Worm (Caenorhabditis elegans) whole organism, L4 larva: ENCODE results near the gene srx-19.

Experiments
- F26F4.8 ChIP-seq: fragments of 200-800 bp; sonication (Bioruptor generic); conservative IDR thresholded peaks from 2 replicates; pipeline ENCODE4 v1.3.6; 2022; ENCODE audit warnings: missing genetic modification characterization, missing compliant biosample characterization
- R02D3.7 ChIP-seq: fragments of 150-350 bp; sonication (generic microtip); optimal IDR thresholded peaks from 3 replicates; lab custom pipeline; 2014; ENCODE audit warnings: missing biosample characterization, missing genetic modification characterization
- Y5F2A.4 ChIP-seq: fragments of 200-800 bp; sonication (Bioruptor generic); optimal IDR thresholded peaks from 2 replicates; lab custom pipeline; 2018; ENCODE audit warnings: mild to moderate bottlenecking, missing genetic modification characterization, missing compliant biosample characterization
- Y75B8A.6 ChIP-seq: fragments of 200-800 bp; sonication (Bioruptor generic); IDR thresholded peaks from 2 replicates; pipeline ENCODE4 v1.3.6; 2022; ENCODE audit warnings: missing genetic modification reagents, missing genetic modification characterization, missing compliant biosample characterization
- ZK337.2 ChIP-seq: fragments of 200-800 bp; sonication (Bioruptor generic); IDR thresholded peaks from 2 replicates; pipeline ENCODE4 v1.3.6; 2022; ENCODE audit warnings: missing genetic modification reagents, missing genetic modification characterization, missing compliant biosample characterization
- aha-1 ChIP-seq: fragments of 150-350 bp; peaks from one replicate; lab custom pipeline; 2014; ENCODE audit warnings: missing biosample characterization, missing genetic modification characterization
- ama-1 ChIP-seq: fragments of 150-350 bp; optimal IDR thresholded peaks from 2 replicates; lab custom pipeline; 2014; ENCODE audit warnings: inconsistent platforms, mixed read lengths
- arid-1 ChIP-seq: fragments of 200-800 bp; sonication (Bioruptor generic); conservative IDR thresholded peaks from 2 replicates; pipeline ENCODE4 v1.3.6; 2022; ENCODE audit warnings: missing genetic modification reagents, missing genetic modification characterization, missing compliant biosample characterization
- ceh-32 ChIP-seq: sonication (generic microtip); optimal IDR thresholded peaks from 2 replicates; lab custom pipeline; 2016; ENCODE audit warnings: mild to moderate bottlenecking, missing genetic modification characterization, missing compliant biosample characterization; ENCODE audit not compliant: poor library complexity
- ceh-44 ChIP-seq: fragments of 200-800 bp; sonication (Bioruptor generic); IDR thresholded peaks from 2 replicates; pipeline ENCODE4 v1.3.6; 2022; ENCODE audit warnings: missing genetic modification reagents, missing genetic modification characterization, missing compliant biosample characterization
- ceh-82 ChIP-seq: sonication (generic microtip); optimal IDR thresholded peaks from 2 replicates; lab custom pipeline; 2017; ENCODE audit warnings: missing biosample characterization, missing genetic modification characterization
- daf-19 ChIP-seq: fragments of 200-800 bp; sonication (Bioruptor generic); conservative IDR thresholded peaks from 2 replicates; pipeline ENCODE4 v1.3.6; 2022; ENCODE audit warnings: missing genetic modification characterization, missing compliant biosample characterization
- daf-8 ChIP-seq: fragments of 200-800 bp; sonication (Bioruptor generic); IDR thresholded peaks from 2 replicates; pipeline ENCODE4 v1.3.6; 2022; ENCODE audit warnings: missing genetic modification characterization, missing compliant biosample characterization
- dmd-8 ChIP-seq: fragments of 200-800 bp; sonication (Bioruptor generic); IDR thresholded peaks from 2 replicates; pipeline ENCODE4 v1.3.6; 2022; ENCODE audit warnings: missing genetic modification characterization, missing compliant biosample characterization
- hif-1 ChIP-seq, 2 experiments: sonication (generic microtip); optimal IDR thresholded peaks; 2 replicates each; lab custom pipeline; 2016 to 2017; ENCODE audit warnings: missing compliant biosample characterization in 2 of 2, missing genetic modification characterization in 2 of 2, missing genetic modification reagents in 2 of 2, missing genotype in 2 of 2, mild to moderate bottlenecking in 1 of 2
- hmg-1.1 ChIP-seq: fragments of 200-800 bp; sonication (Bioruptor generic); IDR thresholded peaks from 2 replicates; pipeline ENCODE4 v1.3.6; 2022; ENCODE audit warnings: missing genetic modification reagents, missing genetic modification characterization, missing compliant biosample characterization
- lim-7 ChIP-seq: fragments of 200-800 bp; sonication (Bioruptor generic); IDR thresholded peaks from 2 replicates; pipeline ENCODE4 v1.3.6; 2022; ENCODE audit warnings: missing genetic modification characterization, missing compliant biosample characterization
- lin-13 ChIP-seq: fragments of 150-350 bp; optimal IDR thresholded peaks from 2 replicates; lab custom pipeline; 2014; ENCODE audit warnings: missing biosample characterization, missing genetic modification reagents, missing genetic modification characterization
- lin-29 ChIP-seq: fragments of 200-800 bp; sonication (Bioruptor generic); IDR thresholded peaks from 2 replicates; pipeline ENCODE4 v1.3.6; 2022; ENCODE audit warnings: missing genetic modification reagents, missing genetic modification characterization, missing compliant biosample characterization
- lin-38 ChIP-seq: fragments of 200-800 bp; sonication (Bioruptor generic); IDR thresholded peaks from 2 replicates; pipeline ENCODE4 v1.3.6; 2022; ENCODE audit warnings: missing genetic modification reagents, missing genetic modification characterization, missing compliant biosample characterization
- madf-5 ChIP-seq, 2 experiments: fragments of 200-800 bp; sonication (Bioruptor generic); IDR thresholded peaks; 2 replicates each; pipeline ENCODE4 v1.3.6; 2022; ENCODE audit warnings: missing compliant biosample characterization in 2 of 2, missing genetic modification characterization in 2 of 2
- mdt-29 ChIP-seq: fragments of 200-800 bp; sonication (Bioruptor generic); IDR thresholded peaks from 2 replicates; pipeline ENCODE4 v1.3.6; 2022; ENCODE audit warnings: missing genetic modification reagents, missing genetic modification characterization, missing compliant biosample characterization
- mep-1 ChIP-seq: fragments of 150-350 bp; sonication (generic microtip); optimal IDR thresholded peaks from 3 replicates; lab custom pipeline; 2014; ENCODE audit warnings: missing biosample characterization, missing genetic modification characterization
- mxl-2 ChIP-seq: fragments of 200-800 bp; sonication (Bioruptor generic); conservative IDR thresholded peaks from 2 replicates; pipeline ENCODE4 v1.3.6; 2022; ENCODE audit warnings: missing genetic modification reagents, missing genetic modification characterization, missing compliant biosample characterization
- mxl-3 ChIP-seq: fragments of 200-800 bp; sonication (Bioruptor generic); optimal IDR thresholded peaks from 2 replicates; lab custom pipeline; 2018; ENCODE audit warnings: mild to moderate bottlenecking, missing genetic modification characterization, missing compliant biosample characterization
- nhr-10 ChIP-seq: fragments of 150-350 bp; optimal IDR thresholded peaks from 2 replicates; lab custom pipeline; 2014; ENCODE audit warnings: missing biosample characterization, missing genetic modification characterization
- nhr-25 ChIP-seq: sonication (generic microtip); optimal IDR thresholded peaks from 2 replicates; lab custom pipeline; 2017; ENCODE audit warnings: missing genetic modification characterization, mild to moderate bottlenecking, missing compliant biosample characterization, antibody characterized with exemption, moderate library complexity, borderline replicate concordance; ENCODE audit not compliant: insufficient read depth
- nhr-76 ChIP-seq: fragments of 150-350 bp; optimal IDR thresholded peaks from 2 replicates; lab custom pipeline; 2014; ENCODE audit warnings: missing biosample characterization, missing genetic modification characterization
- sdz-12 ChIP-seq: fragments of 200-800 bp; sonication (Bioruptor generic); optimal IDR thresholded peaks from 2 replicates; lab custom pipeline; 2018; ENCODE audit warnings: mild to moderate bottlenecking, missing genetic modification characterization, missing compliant biosample characterization
- skn-1 ChIP-seq: fragments of 150-350 bp; optimal IDR thresholded peaks from 2 replicates; lab custom pipeline; 2014; ENCODE audit warnings: missing biosample characterization, missing genetic modification characterization
- snpc-1.2 ChIP-seq: fragments of 200-800 bp; sonication (Bioruptor generic); IDR thresholded peaks from 2 replicates; pipeline ENCODE4 v1.3.6; 2022; ENCODE audit warnings: missing genetic modification reagents, missing genetic modification characterization, missing compliant biosample characterization
- spr-1 ChIP-seq: sonication (generic microtip); optimal IDR thresholded peaks from 2 replicates; lab custom pipeline; 2016; ENCODE audit warnings: mild to moderate bottlenecking, missing genetic modification characterization, missing compliant biosample characterization
- tag-97 ChIP-seq: fragments of 200-800 bp; sonication (Bioruptor generic); IDR thresholded peaks from 2 replicates; pipeline ENCODE4 v1.3.6; 2022; ENCODE audit warnings: missing genetic modification characterization, missing compliant biosample characterization
- tra-1 ChIP-seq: fragments of 200-800 bp; sonication (Bioruptor generic); IDR thresholded peaks from 2 replicates; pipeline ENCODE4 v1.3.6; 2022; ENCODE audit warnings: missing genetic modification reagents, missing genetic modification characterization, missing compliant biosample characterization
- unc-130 ChIP-seq: sonication (generic microtip); optimal IDR thresholded peaks from 2 replicates; lab custom pipeline; 2016; ENCODE audit warnings: missing genetic modification reagents, missing genetic modification characterization, missing compliant biosample characterization
- unc-39 ChIP-seq: sonication (generic microtip); optimal IDR thresholded peaks from 2 replicates; lab custom pipeline; 2017; ENCODE audit warnings: missing biosample characterization, missing genetic modification characterization
- unc-62 ChIP-seq, 3 experiments: fragments of 150-350 bp in 1 of 3; sonication (generic microtip); optimal IDR thresholded peaks in 2 of 3; peaks in 1 of 3; 1 replicate in 1 of 3; 2 replicates in 2 of 3; lab custom pipeline; 2014 to 2017; ENCODE audit warnings: missing biosample characterization in 3 of 3, missing genetic modification characterization in 3 of 3, missing genetic modification reagents in 3 of 3, missing genotype in 1 of 3
- zfp-2 ChIP-seq: sonication (generic microtip); optimal IDR thresholded peaks from 2 replicates; lab custom pipeline; 2016; ENCODE audit warnings: mild to moderate bottlenecking, missing genetic modification characterization, missing compliant biosample characterization
- zfp-3 ChIP-seq: fragments of 200-800 bp; sonication (Bioruptor generic); conservative IDR thresholded peaks from 2 replicates; pipeline ENCODE4 v1.3.6; 2022; ENCODE audit warnings: missing genetic modification reagents, missing genetic modification characterization, missing compliant biosample characterization
- zip-11 ChIP-seq: fragments of 200-800 bp; sonication (Bioruptor generic); IDR thresholded peaks from 2 replicates; pipeline ENCODE4 v1.3.6; 2022; ENCODE audit warnings: missing genetic modification characterization, missing compliant biosample characterization
- ztf-7 ChIP-seq: fragments of 150-350 bp; optimal IDR thresholded peaks from 2 replicates; lab custom pipeline; 2014; ENCODE audit warnings: missing biosample characterization, missing genetic modification characterization

The srx-19 gene

ce11 chrIV:6842470-6843008 is 30.5 kb upstream of the srx-19 start, which contains the start of gene lip-1:
lip-1 (plus strand) TSS chrIV:6842958.
- TF ChIP-seq snpc-1.2 (peak; percentile 68; the same call in 1 of the 2 replicates), lin-38 (GFP tag; lab: Robert Waterston, UW) (peak; percentile 21; the same call in 1 of the 2 replicates), ztf-7 (tag; lab: Kevin White, UChicago) (no peak), lin-13 (GFP tag; lab: Kevin White, UChicago) (no peak), unc-130 (GFP tag; lab: Kevin White, UChicago) (peak; percentile 25)

- peak in 1 of 2 experiments; percentile 68 for TF ChIP-seq unc-62 (GFP tag; optimal IDR thresholded peaks at IDR 0.05 in 1 of 2; lab: Kevin White, UChicago)
- TF ChIP-seq unc-62 (tag; optimal IDR thresholded peaks at IDR 0.05; lab: Kevin White, UChicago): no peak
- TF ChIP-seq nhr-25: no peak
- TF ChIP-seq, all 104 proteins: peak for 1
Measured at ce11 chrIV:6852727-6853126, 20.3 kb upstream of the srx-19 start.

- no peak for TF ChIP-seq hif-1 (tag; optimal IDR thresholded peaks at IDR 0.05; lab: Kevin White, UChicago)
- no peak for TF ChIP-seq skn-1 (tag; lab: Kevin White, UChicago)
Measured at ce11 chrIV:6859270-6859669, 13.8 kb upstream of the srx-19 start, which contains the start of gene R13H7.2. R13H7.2 (minus strand) TSS chrIV:6859370.

- TF ChIP-seq R02D3.7 (tag; lab: Kevin White, UChicago) (no peak), zfp-2 (no peak), hmg-1.1 (GFP tag; lab: Robert Waterston, UW) (no peak), ZK337.2 (GFP tag; lab: Robert Waterston, UW) (no peak), madf-5 (GFP tag; IDR thresholded peaks at IDR 0.05; lab: Robert Waterston, UW) (no peak), nhr-76 (tag; lab: Kevin White, UChicago) (no peak), ceh-32 (tag; lab: Kevin White, UChicago) (no peak), F26F4.8 (GFP tag; lab: Robert Waterston, UW) (no peak), ceh-44 (no peak), daf-19 (GFP tag; lab: Robert Waterston, UW) (no peak), tra-1 (GFP tag; lab: Robert Waterston, UW) (no peak), ceh-82 (tag; lab: Kevin White, UChicago) (no peak), nhr-10 (tag; lab: Kevin White, UChicago) (no peak), Y75B8A.6 (GFP tag; lab: Robert Waterston, UW) (no peak), mdt-29 (GFP tag; lab: Robert Waterston, UW) (no peak), mep-1 (tag; lab: Kevin White, UChicago) (no peak), tag-97 (GFP tag; lab: Robert Waterston, UW) (no peak), nhr-25 (no peak)
Measured at ce11 chrIV:6867791-6868190, 5.3 kb upstream of the srx-19 start, which contains the start of gene srx-20. srx-20 (plus strand) TSS chrIV:6868091.

- TF ChIP-seq daf-8 (GFP tag; lab: Robert Waterston, UW): no peak
- TF ChIP-seq unc-39 (tag; lab: Kevin White, UChicago): no peak
- no peak for TF ChIP-seq madf-5 (GFP tag; IDR thresholded peaks at IDR 0.05; lab: Robert Waterston, UW)
- TF ChIP-seq sdz-12 (GFP tag; lab: Kevin White, UChicago): no peak
- no peak for TF ChIP-seq dmd-8 (GFP tag; lab: Robert Waterston, UW)
- TF ChIP-seq daf-19 (GFP tag; lab: Robert Waterston, UW): no peak
- no peak for TF ChIP-seq ZK337.2 (GFP tag; lab: Robert Waterston, UW)
- no peak for TF ChIP-seq ceh-44
- TF ChIP-seq spr-1 (tag; lab: Kevin White, UChicago): no peak
- TF ChIP-seq lin-29: no peak
- no peak for TF ChIP-seq zfp-3 (GFP tag; lab: Robert Waterston, UW)
- TF ChIP-seq F26F4.8 (GFP tag; lab: Robert Waterston, UW): no peak
- TF ChIP-seq nhr-10 (tag; lab: Kevin White, UChicago): no peak
- TF ChIP-seq ama-1 (lab: Kevin White, UChicago): no peak
- TF ChIP-seq lim-7 (GFP tag; lab: Robert Waterston, UW): no peak
- TF ChIP-seq nhr-76 (tag; lab: Kevin White, UChicago): no peak
- no peak for TF ChIP-seq aha-1 (tag; lab: Kevin White, UChicago)
- peak; percentile 100 for TF ChIP-seq mxl-2
- no peak for TF ChIP-seq mxl-3 (GFP tag; lab: Kevin White, UChicago)
- TF ChIP-seq R02D3.7 (tag; lab: Kevin White, UChicago): no peak
- TF ChIP-seq zip-11 (GFP tag; lab: Robert Waterston, UW): no peak
- no peak for TF ChIP-seq arid-1
- no peak for TF ChIP-seq Y5F2A.4
Measured at ce11 chrIV:6878912-6879554, 6.0 kb downstream of the srx-19 start.
